Worm (Caenorhabditis elegans) whole organism, midembryonic: Measurements from ENCODE around the gene ptc-3.

Experiments used
- T22C8.4 ChIP-seq: fragments of 200-800 bp; sonication (Bioruptor generic); IDR thresholded peaks from 2 replicates; pipeline ENCODE4 v1.3.6; 2022; ENCODE audit warnings: missing genetic modification characterization, missing compliant biosample characterization
- flt-1 ChIP-seq: fragments of 200-800 bp; sonication (Bioruptor generic); IDR thresholded peaks from 2 replicates; pipeline ENCODE4 v1.3.6; 2022; ENCODE audit warnings: missing genetic modification characterization, missing compliant biosample characterization
- ref-1 ChIP-seq: fragments of 200-800 bp; sonication (Bioruptor generic); conservative IDR thresholded peaks from 2 replicates; pipeline ENCODE4 v1.3.6; 2022; ENCODE audit warnings: missing genetic modification reagents, missing genetic modification characterization, missing compliant biosample characterization

DNA sequence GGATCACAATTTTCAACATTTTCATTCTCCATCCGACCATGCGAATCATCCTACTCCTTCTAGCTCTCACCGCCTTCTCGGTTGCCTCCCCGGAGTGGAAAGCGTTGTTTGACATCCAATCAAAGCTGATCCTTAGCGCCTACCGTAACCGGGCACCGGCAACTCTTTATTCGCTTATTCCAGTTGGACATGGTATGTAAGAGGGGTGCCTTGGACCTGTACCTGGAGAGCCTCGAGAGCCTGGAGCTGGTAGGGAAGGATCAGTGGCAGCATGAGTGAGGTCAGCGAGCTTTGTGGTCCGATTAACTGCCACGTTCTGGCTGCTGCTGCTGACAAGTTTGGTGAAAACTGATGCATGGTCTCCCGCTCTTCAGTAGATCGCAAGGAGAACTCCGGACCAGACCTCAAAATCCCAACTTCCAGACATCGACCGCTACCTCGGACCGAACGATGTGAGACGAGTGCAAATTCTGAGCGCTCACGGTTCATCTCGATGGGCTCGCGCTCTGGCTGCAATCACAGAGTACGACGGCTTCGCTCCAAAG is 24.5 kb downstream of the ptc-3 start, which contains the start of gene K12H6.8:
- TF ChIP-seq ref-1 (GFP tag; lab: Robert Waterston, UW) = no peak
- no peak for TF ChIP-seq T22C8.4
- TF ChIP-seq flt-1 (GFP tag; lab: Robert Waterston, UW) = no peak
